Worm (Caenorhabditis elegans): Measurements from ENCODE around the gene aakb-2.

- TF ChIP-seq med-1 (GFP tag; optimal IDR thresholded peaks at IDR 0.05; ENCODE audit: insufficient read depth) (no peak), flt-1 (GFP tag; IDR thresholded peaks at IDR 0.05) (no peak), T22C8.4 (GFP tag; IDR thresholded peaks at IDR 0.05) (no peak), tab-1 (GFP tag; IDR thresholded peaks at IDR 0.05) (no peak), cog-1 (tag; optimal IDR thresholded peaks at IDR 0.05) (no peak), klf-2 (GFP tag; conservative IDR thresholded peaks at IDR 0.05) (no peak), ztf-23 (GFP tag; IDR thresholded peaks at IDR 0.05) (no peak), ref-1 (GFP tag; conservative IDR thresholded peaks at IDR 0.05) (no peak)
These were observed 4.7 kb downstream of the aakb-2 start for ce11 chrIII:11241583-11242187.
